Worm (Caenorhabditis elegans) whole organism, early embryonic: Measurements from ENCODE around the gene R11G10.3.

Source experiments
- B0310.2 ChIP-seq: sonication (generic microtip); optimal IDR thresholded peaks from 2 replicates; lab custom pipeline; 2016; ENCODE audit warnings: mild to moderate bottlenecking, missing genetic modification characterization, missing compliant biosample characterization
- F13C5.2 ChIP-seq: sonication (generic microtip); optimal IDR thresholded peaks from 2 replicates; lab custom pipeline; 2017; ENCODE audit warnings: mild to moderate bottlenecking, missing genetic modification characterization, inconsistent platforms, missing compliant biosample characterization
- aly-1 ChIP-seq: sonication (generic microtip); optimal IDR thresholded peaks from 2 replicates; lab custom pipeline; 2016; ENCODE audit warnings: missing genetic modification characterization, missing compliant biosample characterization
- ama-1 ChIP-seq: fragments of 150-350 bp; optimal IDR thresholded peaks from 2 replicates; lab custom pipeline; 2014
- ceh-13 ChIP-seq: fragments of 200-800 bp; sonication (Bioruptor generic); optimal IDR thresholded peaks from 2 replicates; lab custom pipeline; 2018; ENCODE audit warnings: mild to moderate bottlenecking, missing genetic modification characterization, missing compliant biosample characterization
- ceh-36 ChIP-seq: sonication (generic microtip); optimal IDR thresholded peaks from 2 replicates; lab custom pipeline; 2016; ENCODE audit warnings: missing genetic modification characterization, inconsistent platforms, missing compliant biosample characterization
- ets-7 ChIP-seq: sonication (generic microtip); optimal IDR thresholded peaks from 2 replicates; lab custom pipeline; 2016; ENCODE audit warnings: missing genotype, missing genetic modification characterization, missing compliant biosample characterization
- flt-1 ChIP-seq: fragments of 200-800 bp; sonication (Bioruptor generic); IDR thresholded peaks from 2 replicates; pipeline ENCODE4 v1.3.6; 2022; ENCODE audit warnings: missing genetic modification characterization, missing compliant biosample characterization
- hmbx-1 ChIP-seq: sonication (generic microtip); optimal IDR thresholded peaks from 2 replicates; lab custom pipeline; 2016; ENCODE audit warnings: mild to moderate bottlenecking, missing genetic modification characterization, missing compliant biosample characterization
- hmg-4 ChIP-seq: fragments of 200-800 bp; sonication (Bioruptor generic); optimal IDR thresholded peaks from 2 replicates; lab custom pipeline; 2018; ENCODE audit warnings: mild to moderate bottlenecking, missing genetic modification characterization, missing compliant biosample characterization
- hnd-1 ChIP-seq: sonication (generic microtip); optimal IDR thresholded peaks from 2 replicates; lab custom pipeline; 2016; ENCODE audit warnings: missing genetic modification characterization, missing compliant biosample characterization
- pes-1 ChIP-seq: fragments of 200-800 bp; sonication (Bioruptor generic); IDR thresholded peaks from 2 replicates; pipeline ENCODE4 v1.3.6; 2022; ENCODE audit warnings: missing genetic modification reagents, missing genetic modification characterization, missing compliant biosample characterization
- scrt-1 ChIP-seq: fragments of 200-800 bp; sonication (Bioruptor generic); IDR thresholded peaks from 2 replicates; pipeline ENCODE4 v1.3.6; 2022; ENCODE audit warnings: missing genetic modification characterization, missing compliant biosample characterization
- sea-1 ChIP-seq: fragments of 200-800 bp; sonication (Bioruptor generic); conservative IDR thresholded peaks from 2 replicates; pipeline ENCODE4 v1.3.6; 2022; ENCODE audit warnings: missing genetic modification characterization, missing compliant biosample characterization
- tbx-11 ChIP-seq: fragments of 200-800 bp; sonication (Bioruptor generic); IDR thresholded peaks from 2 replicates; pipeline ENCODE4 v1.3.6; 2022; ENCODE audit warnings: missing genetic modification characterization, missing compliant biosample characterization
- tbx-37 ChIP-seq: fragments of 200-800 bp; sonication (Bioruptor generic); conservative IDR thresholded peaks from 2 replicates; pipeline ENCODE4 v1.3.6; 2022; ENCODE audit warnings: missing genetic modification reagents, missing genetic modification characterization, missing compliant biosample characterization
- tra-4 ChIP-seq: sonication (generic microtip); optimal IDR thresholded peaks from 2 replicates; lab custom pipeline; 2017; ENCODE audit warnings: missing genetic modification characterization, missing compliant biosample characterization

R11G10.3 gene

ce11 chrV:13497322-13497847, 25.9 kb upstream of the R11G10.3 start, which contains the start of the genes eea-1 and gut-2:
eea-1 (minus strand) TSS chrV:13497372.
gut-2 (plus strand) TSS chrV:13497690.
- TF ChIP-seq F13C5.2: peak; percentile 66
- no peak for TF ChIP-seq aly-1 (tag; lab: Kevin White, UChicago)

- TF ChIP-seq hmg-4 (GFP tag; lab: Kevin White, UChicago) (no peak), ama-1 (lab: Kevin White, UChicago) (no peak), F13C5.2 (no peak), ets-7 (tag; lab: Kevin White, UChicago) (no peak), ceh-13 (GFP tag; lab: Kevin White, UChicago) (no peak), B0310.2 (no peak), tbx-37 (no peak), tra-4 (tag; lab: Kevin White, UChicago) (no peak), aly-1 (tag; lab: Kevin White, UChicago) (no peak), scrt-1 (GFP tag; lab: Robert Waterston, UW) (no peak), flt-1 (GFP tag; lab: Robert Waterston, UW) (no peak), tbx-11 (GFP tag; lab: Robert Waterston, UW) (no peak), pes-1 (GFP tag; lab: Robert Waterston, UW) (no peak), hmbx-1 (tag; lab: Kevin White, UChicago) (no peak), sea-1 (GFP tag; lab: Robert Waterston, UW) (no peak), ceh-36 (no peak), hnd-1 (tag; lab: Kevin White, UChicago) (no peak)
These were observed 24.1 kb upstream of the R11G10.3 start for ce11 chrV:13499227-13499626.

- TF ChIP-seq scrt-1 (GFP tag; lab: Robert Waterston, UW): no peak
- no peak for TF ChIP-seq ceh-13 (GFP tag; lab: Kevin White, UChicago)
- TF ChIP-seq tbx-11 (GFP tag; lab: Robert Waterston, UW): no peak
- TF ChIP-seq ets-7 (tag; lab: Kevin White, UChicago): no peak
- TF ChIP-seq aly-1 (tag; lab: Kevin White, UChicago): no peak
These were observed 17.0 kb upstream of the R11G10.3 start, which contains the start of gene R11G10.4 for ce11 chrV:13506321-13506720. R11G10.4 (plus strand) TSS chrV:13506621.

ce11 chrV:13511618-13512017, 11.7 kb upstream of the R11G10.3 start, which contains the start of gene avr-15:
avr-15 (minus strand) TSS chrV:13511718.
- no peak for TF ChIP-seq hmg-4 (GFP tag; lab: Kevin White, UChicago)
- TF ChIP-seq ceh-13 (GFP tag; lab: Kevin White, UChicago): no peak
- TF ChIP-seq hnd-1 (tag; lab: Kevin White, UChicago): no peak
- no peak for TF ChIP-seq pes-1 (GFP tag; lab: Robert Waterston, UW)
- no peak for TF ChIP-seq ama-1 (lab: Kevin White, UChicago)
- TF ChIP-seq hmbx-1 (tag; lab: Kevin White, UChicago): no peak
- TF ChIP-seq tbx-37: no peak
- no peak for TF ChIP-seq scrt-1 (GFP tag; lab: Robert Waterston, UW)
- no peak for TF ChIP-seq F13C5.2
- TF ChIP-seq aly-1 (tag; lab: Kevin White, UChicago): no peak
- no peak for TF ChIP-seq tbx-11 (GFP tag; lab: Robert Waterston, UW)
- TF ChIP-seq B0310.2: no peak

- TF ChIP-seq pes-1 (GFP tag; lab: Robert Waterston, UW) (no peak), tbx-11 (GFP tag; lab: Robert Waterston, UW) (no peak), B0310.2 (no peak), hmbx-1 (tag; lab: Kevin White, UChicago) (no peak), hnd-1 (tag; lab: Kevin White, UChicago) (no peak), aly-1 (tag; lab: Kevin White, UChicago) (no peak), ets-7 (tag; lab: Kevin White, UChicago) (no peak), flt-1 (GFP tag; lab: Robert Waterston, UW) (no peak), ceh-13 (GFP tag; lab: Kevin White, UChicago) (no peak), tra-4 (tag; lab: Kevin White, UChicago) (no peak), ceh-36 (no peak), sea-1 (GFP tag; lab: Robert Waterston, UW) (no peak), ama-1 (lab: Kevin White, UChicago) (no peak), F13C5.2 (no peak), scrt-1 (GFP tag; lab: Robert Waterston, UW) (no peak)
These were observed 10.8 kb upstream of the R11G10.3 start for ce11 chrV:13512515-13512914.

ce11 chrV:13515115-13515514, 8.2 kb upstream of the R11G10.3 start, which contains the start of gene semi-1:
semi-1 (minus strand) TSS chrV:13515215.
- no peak for TF ChIP-seq ceh-36
- no peak for TF ChIP-seq pes-1 (GFP tag; lab: Robert Waterston, UW)
- TF ChIP-seq hnd-1 (tag; lab: Kevin White, UChicago): no peak
- no peak for TF ChIP-seq F13C5.2
- TF ChIP-seq ceh-13 (GFP tag; lab: Kevin White, UChicago): no peak
- no peak for TF ChIP-seq tra-4 (tag; lab: Kevin White, UChicago)
- no peak for TF ChIP-seq tbx-11 (GFP tag; lab: Robert Waterston, UW)
- no peak for TF ChIP-seq B0310.2
- TF ChIP-seq hmg-4 (GFP tag; lab: Kevin White, UChicago): no peak
- no peak for TF ChIP-seq flt-1 (GFP tag; lab: Robert Waterston, UW)
- no peak for TF ChIP-seq hmbx-1 (tag; lab: Kevin White, UChicago)
- no peak for TF ChIP-seq sea-1 (GFP tag; lab: Robert Waterston, UW)
- no peak for TF ChIP-seq scrt-1 (GFP tag; lab: Robert Waterston, UW)
- TF ChIP-seq aly-1 (tag; lab: Kevin White, UChicago): no peak
- no peak for TF ChIP-seq ama-1 (lab: Kevin White, UChicago)
- no peak for TF ChIP-seq ets-7 (tag; lab: Kevin White, UChicago)

ce11 chrV:13529165-13529564, 5.9 kb downstream of the R11G10.3 start:
- TF ChIP-seq tra-4 (tag; lab: Kevin White, UChicago): no peak
